Worm (Caenorhabditis elegans): Measurements from ENCODE around the gene znf-782.

Gene znf-782

DNA sequence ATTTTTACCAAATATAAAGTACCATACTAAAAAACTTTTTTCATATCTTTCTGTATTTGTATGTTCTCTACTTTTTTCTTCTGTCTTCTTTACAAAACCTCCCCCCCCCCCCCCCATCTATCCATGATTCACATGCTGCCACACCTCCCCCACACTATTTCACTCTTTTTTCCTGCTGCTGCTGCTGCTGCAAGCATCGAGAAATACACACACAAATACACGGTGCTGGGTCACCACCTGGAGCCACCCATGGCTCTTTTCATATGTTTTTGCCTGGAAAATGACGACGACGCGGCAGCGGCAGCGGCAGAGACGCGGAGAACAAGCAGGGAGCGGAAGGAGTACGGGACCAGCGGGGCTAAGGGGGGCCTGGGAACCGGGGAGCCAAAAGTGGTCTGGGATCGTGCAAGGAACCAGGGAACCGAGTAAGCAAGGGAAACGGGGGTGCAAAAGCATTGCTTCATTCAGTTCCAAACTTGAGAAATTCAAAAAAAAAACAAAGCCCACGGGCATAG lies 1.5 kb upstream of the znf-782 start:
- TF ChIP-seq hlh-30 (tag; optimal IDR thresholded peaks at IDR 0.05; ENCODE audit: insufficient read depth): no peak
- TF ChIP-seq lim-6 (tag; optimal IDR thresholded peaks at IDR 0.05): no peak
- no peak for TF ChIP-seq tbx-7 (tag; optimal IDR thresholded peaks at IDR 0.05)
- TF ChIP-seq ref-2 (tag; optimal IDR thresholded peaks at IDR 0.05): no peak

DNA sequence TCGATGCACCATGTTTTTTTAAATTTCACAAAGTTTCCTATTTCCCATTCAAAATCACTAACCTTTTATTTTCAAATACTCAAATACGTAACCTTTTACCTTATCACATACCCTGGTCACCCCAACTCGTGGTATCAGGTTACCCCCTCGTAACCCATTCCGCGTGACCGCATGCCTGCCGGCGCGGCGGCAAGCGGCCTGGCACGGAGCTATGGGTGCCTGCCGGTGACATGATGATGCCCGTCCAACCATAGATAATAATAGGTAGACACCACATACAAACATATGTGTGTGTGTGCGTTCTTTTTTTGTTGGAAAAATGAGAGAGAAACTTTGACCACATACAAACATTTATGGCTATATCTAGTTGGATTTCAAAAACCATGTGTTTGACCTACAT lies 1.8 kb downstream of the znf-782 start:
- TF ChIP-seq pqm-1 (tag; optimal IDR thresholded peaks at IDR 0.05) (no peak), sdc-2 (tag; optimal IDR thresholded peaks at IDR 0.05) (no peak), hlh-6 (tag; optimal IDR thresholded peaks at IDR 0.05) (no peak), sox-4 (tag; optimal IDR thresholded peaks at IDR 0.05) (no peak), ttx-3 (tag; optimal IDR thresholded peaks at IDR 0.05) (no peak), hlh-8 (tag; optimal IDR thresholded peaks at IDR 0.05) (no peak), tbx-7 (tag; optimal IDR thresholded peaks at IDR 0.05) (no peak), npax-4 (tag; optimal IDR thresholded peaks at IDR 0.05) (no peak)

DNA sequence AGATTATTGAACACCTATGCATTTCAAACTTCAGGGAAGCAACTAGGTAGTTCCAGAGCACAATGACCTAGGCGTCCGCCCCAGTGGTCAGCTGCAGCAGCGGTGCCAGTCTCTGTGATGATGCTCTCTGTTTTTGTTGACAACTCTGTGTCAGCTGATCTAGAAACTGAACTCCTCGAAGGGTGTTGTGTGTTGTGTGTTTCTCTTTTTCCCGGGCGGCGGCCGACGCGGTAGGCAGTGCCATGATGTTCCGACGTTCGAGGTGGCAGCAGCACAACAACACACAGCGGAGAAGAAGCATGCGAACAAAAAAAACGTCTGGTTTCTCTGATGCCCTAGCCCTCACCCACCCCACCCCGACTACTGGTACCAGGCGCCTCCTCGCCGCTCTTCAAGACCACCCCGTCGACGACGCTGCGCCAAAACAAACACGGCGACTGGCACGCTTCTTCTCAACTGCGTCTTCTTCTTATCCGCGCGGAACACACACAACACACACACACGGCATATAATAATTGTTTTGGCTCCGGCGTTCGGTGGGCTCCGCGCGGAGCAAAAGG lies 3.0 kb downstream of the znf-782 start:
- TF ChIP-seq F13H6.1 (tag; optimal IDR thresholded peaks at IDR 0.05) (no peak), ttx-3 (tag; optimal IDR thresholded peaks at IDR 0.05) (no peak)

DNA sequence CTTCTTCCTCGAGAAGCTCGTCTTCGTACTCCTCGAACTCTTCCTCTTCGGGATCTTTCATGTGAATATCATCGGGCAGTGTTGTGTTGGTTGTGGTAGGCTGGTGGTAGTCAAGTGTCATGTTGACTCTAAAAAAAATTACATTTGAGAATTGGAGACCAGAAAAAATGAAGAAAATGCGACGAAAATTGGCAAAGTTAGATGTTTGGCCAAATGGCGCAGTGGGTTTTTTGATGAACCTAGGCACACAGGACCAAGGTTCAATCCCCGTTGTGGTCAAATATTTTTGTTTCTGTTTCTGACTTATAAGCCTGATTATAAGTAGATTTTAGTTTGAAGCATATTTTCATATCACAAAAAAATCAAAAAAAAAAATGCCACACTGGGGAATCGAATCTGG lies 4.3 kb downstream of the znf-782 start:
- TF ChIP-seq odd-2 (tag; optimal IDR thresholded peaks at IDR 0.05) (no peak), C08G9.2 (tag; optimal IDR thresholded peaks at IDR 0.05) (no peak), ref-2 (tag; optimal IDR thresholded peaks at IDR 0.05) (no peak), ceh-30 (tag; optimal IDR thresholded peaks at IDR 0.05) (no peak), ets-4 (tag; optimal IDR thresholded peaks at IDR 0.05) (no peak), fax-1 (tag; optimal IDR thresholded peaks at IDR 0.05) (no peak), madf-2 (tag; optimal IDR thresholded peaks at IDR 0.05) (no peak), ahr-1 (tag; optimal IDR thresholded peaks at IDR 0.05) (no peak), ceh-22 (tag; optimal IDR thresholded peaks at IDR 0.05) (no peak)

DNA sequence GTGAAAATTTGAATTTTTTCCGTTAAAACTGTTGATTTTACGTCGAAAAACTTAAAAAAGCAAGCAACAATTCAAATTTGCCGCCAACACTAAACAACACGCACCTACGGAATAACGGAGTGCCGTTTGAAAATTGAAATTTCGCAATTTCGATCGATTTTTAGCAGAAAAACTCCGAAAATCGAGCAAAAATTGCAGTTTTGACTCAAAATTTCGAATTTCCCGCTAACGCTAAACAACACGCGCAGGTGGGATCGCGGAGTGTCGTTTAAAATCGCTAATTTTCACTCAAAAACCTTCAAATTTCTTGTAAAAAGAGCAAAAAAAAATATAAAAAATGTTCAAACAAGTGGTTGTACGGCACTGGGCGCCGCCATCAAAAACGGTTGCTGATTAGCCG lies 8.8 kb downstream of the znf-782 start:
- no peak for TF ChIP-seq fkh-10 (GFP tag; optimal IDR thresholded peaks at IDR 0.05)
- no peak for TF ChIP-seq ceh-30 (tag; optimal IDR thresholded peaks at IDR 0.05)
- no peak for TF ChIP-seq fax-1 (tag; optimal IDR thresholded peaks at IDR 0.05)
- TF ChIP-seq pqm-1 (tag; optimal IDR thresholded peaks at IDR 0.05): no peak
- TF ChIP-seq eyg-1 (tag; optimal IDR thresholded peaks at IDR 0.05): no peak
- no peak for TF ChIP-seq unc-55 (GFP tag; optimal IDR thresholded peaks at IDR 0.05)

DNA sequence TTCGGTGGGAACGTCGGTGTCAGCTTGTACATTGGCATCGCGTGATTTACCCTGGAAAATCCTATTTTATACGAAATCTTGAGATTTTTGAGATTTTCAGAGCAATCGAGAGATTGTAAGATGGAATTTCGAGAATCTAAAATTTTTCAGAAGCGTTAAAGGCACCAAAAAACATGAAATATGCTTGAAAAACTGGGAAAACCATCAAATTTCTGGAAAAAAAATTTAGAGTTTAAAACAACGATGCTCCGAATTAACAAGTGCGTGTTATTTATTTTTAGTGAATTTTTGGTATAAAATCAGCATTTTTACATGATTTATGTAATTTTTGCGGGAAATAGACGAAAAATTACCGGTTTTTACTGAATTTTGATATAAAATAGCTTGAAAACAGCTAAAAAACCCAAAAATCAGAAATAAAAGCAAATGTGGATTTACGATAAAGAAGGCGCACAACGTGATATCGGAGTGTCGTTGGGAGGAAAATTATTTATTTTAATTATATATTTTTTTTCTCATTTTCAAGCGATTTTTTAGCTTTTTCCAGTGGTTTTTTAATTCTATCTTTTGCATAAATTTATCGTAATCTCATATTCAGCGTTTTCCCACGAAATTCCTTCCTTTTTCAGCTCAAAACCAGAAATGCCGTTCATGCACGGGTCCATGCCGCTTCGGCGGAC lies 10.9 kb downstream of the znf-782 start, which contains the start of the genes Y55F3AM.13 and mrps-25:
Gene Y55F3AM.13, minus strand, starts transcription at position 51 of the 680 bp plus-strand sequence.
Gene mrps-25, plus strand, starts transcription at position 630 of the 680 bp plus-strand sequence.
- no peak for TF ChIP-seq ceh-18 (tag; optimal IDR thresholded peaks at IDR 0.05)
- peak; percentile 4 for TF ChIP-seq elt-2 (tag; optimal IDR thresholded peaks at IDR 0.05)
- TF ChIP-seq dmd-4 (tag; optimal IDR thresholded peaks at IDR 0.05; ENCODE audit: borderline replicate concordance): no peak
- peak; percentile 18 for TF ChIP-seq unc-42 (tag; optimal IDR thresholded peaks at IDR 0.05)
- TF ChIP-seq T23F11.4 (GFP tag; optimal IDR thresholded peaks at IDR 0.05): no peak
- TF ChIP-seq C38D4.7 (GFP tag; optimal IDR thresholded peaks at IDR 0.05): no peak
- TF ChIP-seq rnt-1 (tag; optimal IDR thresholded peaks at IDR 0.05): no peak
- TF ChIP-seq lim-6 (tag; optimal IDR thresholded peaks at IDR 0.05): no peak
- no peak for TF ChIP-seq mec-3 (tag; optimal IDR thresholded peaks at IDR 0.05; ENCODE audit: borderline replicate concordance)
- TF ChIP-seq tbx-2 (tag; optimal IDR thresholded peaks at IDR 0.05): no peak
- TF ChIP-seq gmeb-2 (tag; optimal IDR thresholded peaks at IDR 0.05): peak; percentile 11
